Worm (Caenorhabditis elegans): ENCODE measurements around the gene ugt-12.

Gene ugt-12

ce11 chrV:4881377-4881776 lies 8.1 kb downstream of the ugt-12 start, which contains the start of gene str-32:
Gene str-32, minus strand, starts transcription at chrV:4881477.
- no peak for TF ChIP-seq lin-29 (GFP tag; IDR thresholded peaks at IDR 0.05)
- TF ChIP-seq nhr-25 (tag; optimal IDR thresholded peaks at IDR 0.05; ENCODE audit: borderline replicate concordance, insufficient read depth) = no peak
- no peak for TF ChIP-seq skn-1 (tag; optimal IDR thresholded peaks at IDR 0.05)
- no peak for TF ChIP-seq ces-1 (GFP tag; optimal IDR thresholded peaks at IDR 0.05)
- TF ChIP-seq unc-39 (tag; optimal IDR thresholded peaks at IDR 0.05) = no peak
- TF ChIP-seq spr-1 (tag; optimal IDR thresholded peaks at IDR 0.05) = no peak
- TF ChIP-seq unc-62 (GFP tag; optimal IDR thresholded peaks at IDR 0.05 in 1 of 2) = no peak
- TF ChIP-seq unc-62 (tag; optimal IDR thresholded peaks at IDR 0.05) = no peak

- TF ChIP-seq pqm-1 (tag; optimal IDR thresholded peaks at IDR 0.05) = no peak
- no peak for TF ChIP-seq madf-9 (GFP tag; conservative IDR thresholded peaks at IDR 0.05)
- TF ChIP-seq unc-62 (GFP tag; optimal IDR thresholded peaks at IDR 0.05 in 1 of 2) = no peak
- no peak for TF ChIP-seq unc-62 (tag; optimal IDR thresholded peaks at IDR 0.05)
- TF ChIP-seq php-3 (GFP tag; IDR thresholded peaks at IDR 0.05) = no peak
- no peak for TF ChIP-seq ZK546.5 (tag; optimal IDR thresholded peaks at IDR 0.05)
- TF ChIP-seq rbr-2 (tag; optimal IDR thresholded peaks at IDR 0.05) = no peak
Observed at ce11 chrV:4879251-4879650, 10.2 kb downstream of the ugt-12 start, which contains the start of gene T19H12.15. Gene T19H12.15, minus strand, starts transcription at chrV:4879351.

ce11 chrV:4877587-4877986 lies 11.8 kb downstream of the ugt-12 start, which contains the start of gene T19H12.6:
Gene T19H12.6, minus strand, starts transcription at chrV:4877687.
- TF ChIP-seq duxl-1 (tag; optimal IDR thresholded peaks at IDR 0.05; ENCODE audit: poor library complexity) = no peak
- no peak for TF ChIP-seq ceh-32 (tag; optimal IDR thresholded peaks at IDR 0.05; ENCODE audit: poor library complexity)
- TF ChIP-seq nhr-6 (tag; optimal IDR thresholded peaks at IDR 0.05) = no peak
- TF ChIP-seq snpc-1.2 (GFP tag; IDR thresholded peaks at IDR 0.05) = no peak
- no peak for TF ChIP-seq hlh-11 (tag; optimal IDR thresholded peaks at IDR 0.05)
- TF ChIP-seq spr-3 (GFP tag; optimal IDR thresholded peaks at IDR 0.05) = no peak
- TF ChIP-seq rbr-2 (tag; optimal IDR thresholded peaks at IDR 0.05) = no peak
- TF ChIP-seq jun-1 (tag; optimal IDR thresholded peaks at IDR 0.05) = no peak

ce11 chrV:4871992-4872391 lies 17.4 kb downstream of the ugt-12 start, which contains the start of gene srd-33:
Gene srd-33, plus strand, starts transcription at chrV:4872292.
- TF ChIP-seq nhr-11 (tag; optimal IDR thresholded peaks at IDR 0.05) (no peak), nhr-237 (tag; optimal IDR thresholded peaks at IDR 0.05) (no peak), aly-2 (tag; optimal IDR thresholded peaks at IDR 0.05) (no peak), fkh-10 (GFP tag; optimal IDR thresholded peaks at IDR 0.05) (no peak), T26A8.4 (GFP tag; IDR thresholded peaks at IDR 0.05) (no peak), zfp-3 (GFP tag; conservative IDR thresholded peaks at IDR 0.05) (no peak), nhr-102 (tag; optimal IDR thresholded peaks at IDR 0.05) (no peak), ztf-7 (tag; optimal IDR thresholded peaks at IDR 0.05) (no peak), dmd-8 (GFP tag; IDR thresholded peaks at IDR 0.05) (no peak), lin-13 (GFP tag; optimal IDR thresholded peaks at IDR 0.05) (no peak), unc-130 (GFP tag; optimal IDR thresholded peaks at IDR 0.05) (no peak), mep-1 (tag; optimal IDR thresholded peaks at IDR 0.05) (no peak), skn-1 (tag; optimal IDR thresholded peaks at IDR 0.05) (no peak), lir-3 (tag; optimal IDR thresholded peaks at IDR 0.05) (no peak), F44E2.7 (GFP tag; IDR thresholded peaks at IDR 0.05) (no peak), nhr-6 (tag; optimal IDR thresholded peaks at IDR 0.05) (no peak), hmg-1.1 (GFP tag; IDR thresholded peaks at IDR 0.05) (no peak), lin-1 (GFP tag; IDR thresholded peaks at IDR 0.05) (no peak)
